Worm (Caenorhabditis elegans) whole organism, mixed stage, embryonic: ENCODE measurements around the gene gldi-8.

Experiments used
- mab-5 ChIP-seq: fragments of 150-350 bp; optimal IDR thresholded peaks from 2 replicates; lab custom pipeline; 2014; ENCODE audit warnings: missing biosample characterization, missing genetic modification characterization
- nhr-12 ChIP-seq: fragments of 150-350 bp; optimal IDR thresholded peaks from 2 replicates; lab custom pipeline; 2014; ENCODE audit warnings: missing biosample characterization, missing genetic modification characterization
- nhr-237 ChIP-seq: fragments of 150-350 bp; optimal IDR thresholded peaks from 2 replicates; lab custom pipeline; 2014; ENCODE audit warnings: missing biosample characterization, missing genetic modification characterization
- nhr-28 ChIP-seq: fragments of 150-350 bp; optimal IDR thresholded peaks from 2 replicates; lab custom pipeline; 2014; ENCODE audit warnings: missing biosample characterization, missing genetic modification characterization
- pha-4 ChIP-seq: fragments of 150-350 bp; optimal IDR thresholded peaks from 2 replicates; lab custom pipeline; 2018; ENCODE audit warnings: missing biosample characterization, missing genetic modification reagents, missing genetic modification characterization
- sem-2 ChIP-seq: fragments of 200-800 bp; sonication (Bioruptor generic); optimal IDR thresholded peaks from 2 replicates; lab custom pipeline; 2018; ENCODE audit warnings: mild to moderate bottlenecking, missing genetic modification characterization, missing compliant biosample characterization
- snpc-4 ChIP-seq: fragments of 150-350 bp; optimal IDR thresholded peaks from 2 replicates; lab custom pipeline; 2014; ENCODE audit warnings: missing biosample characterization, missing genetic modification characterization
- unc-39 ChIP-seq: fragments of 150-350 bp; optimal IDR thresholded peaks from 2 replicates; lab custom pipeline; 2014; ENCODE audit warnings: missing biosample characterization, missing genetic modification characterization
- ztf-11 ChIP-seq: fragments of 150-350 bp; optimal IDR thresholded peaks from 2 replicates; lab custom pipeline; 2014; ENCODE audit warnings: missing biosample characterization, missing genetic modification characterization

DNA sequence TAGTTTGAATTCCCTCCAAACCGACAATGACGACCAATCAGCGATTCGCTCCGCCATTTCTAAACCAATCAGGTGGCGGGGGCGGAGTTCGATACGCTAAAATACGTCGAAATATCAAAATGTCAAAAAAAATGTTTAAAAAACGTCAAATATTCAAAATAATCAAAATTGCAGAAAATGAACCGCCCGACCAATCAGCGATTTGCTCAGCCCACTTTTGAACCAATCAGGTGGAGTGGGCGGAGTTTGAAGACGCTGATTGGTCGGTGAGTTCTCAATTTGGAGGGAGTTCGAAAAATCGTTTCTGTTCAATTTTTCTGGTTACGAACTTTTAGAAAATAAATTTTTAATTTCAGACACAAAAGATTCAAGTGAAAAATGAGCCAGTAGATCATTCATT is 45.1 kb upstream of the gldi-8 start:
- TF ChIP-seq nhr-237 (tag; lab: Kevin White, UChicago) = no peak
- no peak for TF ChIP-seq nhr-28 (tag; lab: Kevin White, UChicago)
- TF ChIP-seq snpc-4 (tag; lab: Kevin White, UChicago) = no peak
- no peak for TF ChIP-seq ztf-11 (tag; lab: Kevin White, UChicago)
- no peak for TF ChIP-seq sem-2 (GFP tag; lab: Kevin White, UChicago)
- no peak for TF ChIP-seq mab-5 (tag; lab: Kevin White, UChicago)
- TF ChIP-seq unc-39 = no peak
- TF ChIP-seq nhr-12 (tag; lab: Kevin White, UChicago) = no peak
- TF ChIP-seq pha-4 (tag; lab: Kevin White, UChicago) = no peak
